Worm (Caenorhabditis elegans): Measurements from ENCODE around the gene sdz-20.

DNA sequence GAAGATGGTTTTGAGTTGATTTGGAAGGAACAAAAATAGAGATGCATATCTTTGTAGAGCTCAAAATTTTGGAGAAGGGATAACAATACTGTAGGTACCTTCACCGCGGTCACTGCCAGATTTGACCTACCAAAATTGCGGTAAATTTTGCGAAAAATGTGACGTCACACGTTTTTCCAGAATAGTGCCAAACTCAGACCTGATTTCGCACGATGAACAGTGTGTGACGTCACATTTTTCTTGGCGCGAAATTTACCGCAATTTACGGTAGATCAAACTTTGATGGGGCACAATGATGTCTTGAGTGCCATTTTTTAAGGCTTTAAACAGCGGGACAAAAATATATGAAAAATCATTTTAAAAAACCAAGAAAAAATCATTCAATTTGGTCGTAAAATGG, 4.9 kb upstream of the sdz-20 start:
- TF ChIP-seq tab-1 (GFP tag; IDR thresholded peaks at IDR 0.05) (no peak), cog-1 (tag; optimal IDR thresholded peaks at IDR 0.05) (no peak), ref-1 (GFP tag; conservative IDR thresholded peaks at IDR 0.05) (no peak)
